Fruit fly (Drosophila melanogaster): ENCODE data around the gene Pyroxd1.
A peak's percentile ranks its signal among the peaks of the same experiment; 100 is the strongest.

Gene Pyroxd1

dm6 chr2L:20066233-20066650 is 25.0 kb upstream of the Pyroxd1 start, which contains the start of gene bwa (continued):
- TF ChIP-seq prd (optimal IDR thresholded peaks at IDR 0.05) (no peak), prd (GFP tag; IDR thresholded peaks at IDR 0.05) (no peak), CG12659 (GFP tag; optimal IDR thresholded peaks at IDR 0.05) (peak; percentile 67), mirr (GFP tag; optimal IDR thresholded peaks at IDR 0.05) (peak; percentile 26), cg (GFP tag; optimal IDR thresholded peaks at IDR 0.05) (peak; percentile 3), esg (GFP tag; conservative IDR thresholded peaks at IDR 0.05) (no peak), HmgD (GFP tag; optimal IDR thresholded peaks at IDR 0.05) (peak; percentile 46), tna (GFP tag; IDR thresholded peaks at IDR 0.05; ENCODE audit: partially characterized antibody) (no peak; the same call in 1 of the 2 replicates), lola (GFP tag; optimal IDR thresholded peaks at IDR 0.05) (no peak), zfh2 (GFP tag; optimal IDR thresholded peaks at IDR 0.05) (no peak), psq (GFP tag; optimal IDR thresholded peaks at IDR 0.05) (no peak), Hmr (GFP tag; optimal IDR thresholded peaks at IDR 0.05) (peak; percentile 58), CG2116 (GFP tag; optimal IDR thresholded peaks at IDR 0.05) (peak; percentile 22), vvl (GFP tag; IDR thresholded peaks at IDR 0.05) (peak; percentile 54; the same call in 1 of the 2 replicates), Sry-δ (GFP tag; optimal IDR thresholded peaks at IDR 0.05) (peak; percentile 27), CG34376 (GFP tag; optimal IDR thresholded peaks at IDR 0.05) (peak; percentile 10), Dp (GFP tag; optimal IDR thresholded peaks at IDR 0.05) (peak; percentile 83), Ets97D (GFP tag; optimal IDR thresholded peaks at IDR 0.05) (peak; percentile 58), CG10462 (GFP tag; optimal IDR thresholded peaks at IDR 0.05) (peak; percentile 99), unc-4 (GFP tag; IDR thresholded peaks at IDR 0.05; ENCODE audit: partially characterized antibody) (no peak; the same call in 1 of the 2 replicates), mam (GFP tag; optimal IDR thresholded peaks at IDR 0.05) (no peak), HmgZ (tag; optimal IDR thresholded peaks at IDR 0.05) (no peak), Myb (GFP tag; optimal IDR thresholded peaks at IDR 0.05) (peak; percentile 64), E2f2 (GFP tag; IDR thresholded peaks at IDR 0.05) (peak; percentile 90), Eip74EF (GFP tag; optimal IDR thresholded peaks at IDR 0.05) (no peak), HHEX (GFP tag; optimal IDR thresholded peaks at IDR 0.05) (peak; percentile 28), CG13296 (GFP tag; optimal IDR thresholded peaks at IDR 0.05) (peak; percentile 25), CG15479 (GFP tag; optimal IDR thresholded peaks at IDR 0.05) (peak; percentile 73), CG10267 (tag; optimal IDR thresholded peaks at IDR 0.05) (peak; percentile 31), nerfin-1 (tag; optimal IDR thresholded peaks at IDR 0.05) (peak; percentile 51), CG11723 (GFP tag; optimal IDR thresholded peaks at IDR 0.05) (peak; percentile 10), H2.0 (GFP tag; IDR thresholded peaks at IDR 0.05) (no peak), CG2712 (tag; optimal IDR thresholded peaks at IDR 0.05) (peak; percentile 31), CG13775 (GFP tag; optimal IDR thresholded peaks at IDR 0.05) (no peak), unpg (GFP tag; optimal IDR thresholded peaks at IDR 0.05) (no peak), pb (GFP tag; optimal IDR thresholded peaks at IDR 0.05) (peak; percentile 2), CTCF (GFP tag; optimal IDR thresholded peaks at IDR 0.05) (peak; percentile 75), YL-1 (GFP tag; optimal IDR thresholded peaks at IDR 0.05) (peak; percentile 28), zfh1 (GFP tag; IDR thresholded peaks at IDR 0.05) (peak; percentile 38; the same call in 1 of the 3 replicates), CG1792 (GFP tag; optimal IDR thresholded peaks at IDR 0.05) (peak; percentile 4), rib (GFP tag; IDR thresholded peaks at IDR 0.05) (0 out of 2 replicates have a peak, but pooled peaks have one; percentile 42), p53 (GFP tag; optimal IDR thresholded peaks at IDR 0.05) (peak; percentile 33), CG1602 (GFP tag; optimal IDR thresholded peaks at IDR 0.05) (no peak), corto (GFP tag; optimal IDR thresholded peaks at IDR 0.05) (no peak), Meics (GFP tag; optimal IDR thresholded peaks at IDR 0.05) (no peak), Bgb (GFP tag; IDR thresholded peaks at IDR 0.05; ENCODE audit: partially characterized antibody) (peak; percentile 29; the same call in 1 of the 2 replicates), CG10274 (GFP tag; optimal IDR thresholded peaks at IDR 0.05) (no peak), hkb (optimal IDR thresholded peaks at IDR 0.05) (no peak), hkb (GFP tag; IDR thresholded peaks at IDR 0.05) (peak; percentile 29; the same call in 1 of the 2 replicates), Opbp (GFP tag; IDR thresholded peaks at IDR 0.05; ENCODE audit: partially characterized antibody) (peak; percentile 39; the same call in 1 of the 3 replicates), CG13424 (tag; optimal IDR thresholded peaks at IDR 0.05) (no peak)
